Worm (Caenorhabditis elegans) whole organism, L4/young adult: ENCODE measurements around the gene C09G9.8.

Experiments used
- dao-5 ChIP-seq: sonication (generic microtip); optimal IDR thresholded peaks from 2 replicates; lab custom pipeline; 2016; ENCODE audit warnings: missing genotype, missing genetic modification characterization, moderate library complexity, missing compliant biosample characterization
- him-1 ChIP-seq: sonication (generic microtip); optimal IDR thresholded peaks from 2 replicates; lab custom pipeline; 2016; ENCODE audit warnings: missing genotype, missing genetic modification reagents, missing genetic modification characterization, missing compliant biosample characterization

DNA sequence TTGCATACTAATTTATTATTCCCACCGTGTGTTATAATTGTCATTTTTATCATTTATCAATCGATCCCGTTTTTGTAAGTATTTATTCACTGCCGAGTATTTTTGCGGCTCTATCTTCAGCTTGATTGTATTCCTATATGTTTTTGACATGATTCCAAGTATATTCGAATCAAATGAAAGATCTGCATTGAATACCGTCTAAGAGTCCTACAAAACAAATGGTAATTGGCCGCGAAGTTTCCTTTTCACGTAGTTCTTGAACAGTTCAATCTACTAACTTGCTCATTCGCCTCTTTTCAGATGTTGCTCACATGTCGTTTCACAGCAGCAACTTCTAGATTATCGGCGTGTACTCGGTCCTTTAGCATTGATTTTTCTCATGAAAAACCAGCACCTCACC lies 11.3 kb downstream of the C09G9.8 start, which contains the start of gene C27B7.2:
- TF ChIP-seq him-1 (tag; lab: Kevin White, UChicago) (no peak), dao-5 (tag; lab: Kevin White, UChicago) (no peak)
